Worm (Caenorhabditis elegans) whole organism, L4/young adult: ENCODE measurements around the gene T10F2.2.

Experiments
- W03F9.2 ChIP-seq: fragments of 150-350 bp; optimal IDR thresholded peaks from 2 replicates; lab custom pipeline; 2014; ENCODE audit warnings: missing biosample characterization, missing genetic modification characterization
- dao-5 ChIP-seq: sonication (generic microtip); optimal IDR thresholded peaks from 2 replicates; lab custom pipeline; 2016; ENCODE audit warnings: missing genotype, missing genetic modification characterization, moderate library complexity, missing compliant biosample characterization
- him-1 ChIP-seq: sonication (generic microtip); optimal IDR thresholded peaks from 2 replicates; lab custom pipeline; 2016; ENCODE audit warnings: missing genotype, missing genetic modification reagents, missing genetic modification characterization, missing compliant biosample characterization

T10F2.2 gene

ce11 chrIII:5193266-5193665 is 28.2 kb upstream of the T10F2.2 start:
- TF ChIP-seq him-1 (tag; lab: Kevin White, UChicago) (no peak), dao-5 (tag; lab: Kevin White, UChicago) (no peak), W03F9.2 (tag; lab: Kevin White, UChicago) (no peak)

- TF ChIP-seq W03F9.2 (tag; lab: Kevin White, UChicago) (peak; percentile 45), him-1 (tag; lab: Kevin White, UChicago) (no peak), dao-5 (tag; lab: Kevin White, UChicago) (no peak)
Observed at ce11 chrIII:5190671-5191174, 25.6 kb upstream of the T10F2.2 start, which contains the start of gene hira-1. Gene hira-1 (plus strand): TSS chrIII:5191124.

ce11 chrIII:5190179-5190578 is 25.1 kb upstream of the T10F2.2 start:
- TF ChIP-seq W03F9.2 (tag; lab: Kevin White, UChicago) (no peak), him-1 (tag; lab: Kevin White, UChicago) (no peak), dao-5 (tag; lab: Kevin White, UChicago) (no peak)

DNA sequence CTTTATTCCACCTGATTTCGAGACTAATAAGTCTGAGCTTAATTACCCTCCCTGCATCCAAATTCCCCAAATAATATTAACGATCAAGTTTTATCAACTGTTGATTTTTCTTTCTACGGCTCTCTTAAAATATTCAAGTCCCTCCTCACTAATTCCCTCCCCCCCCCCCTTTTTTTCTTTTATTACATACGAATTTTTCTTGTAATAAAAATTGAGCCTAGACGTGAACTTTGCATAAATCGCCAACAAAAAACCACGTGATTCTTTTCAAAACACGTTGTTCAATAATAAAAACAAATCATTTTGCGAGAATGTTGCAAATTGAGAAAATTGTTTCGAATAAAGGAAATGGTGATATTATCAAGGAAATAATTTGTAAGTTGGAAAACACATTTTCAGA is 23.3 kb upstream of the T10F2.2 start, which contains the start of gene K10D2.8:
TSS of gene K10D2.8 (plus strand) at position 301 of the 400 bp plus-strand sequence.
- TF ChIP-seq dao-5 (tag; lab: Kevin White, UChicago) (no peak), W03F9.2 (tag; lab: Kevin White, UChicago) (no peak), him-1 (tag; lab: Kevin White, UChicago) (no peak)

ce11 chrIII:5185620-5186019 is 20.5 kb upstream of the T10F2.2 start, which contains the start of gene pup-2:
Gene pup-2 (plus strand): TSS chrIII:5185920.
- no peak for TF ChIP-seq him-1 (tag; lab: Kevin White, UChicago)
- no peak for TF ChIP-seq dao-5 (tag; lab: Kevin White, UChicago)
- no peak for TF ChIP-seq W03F9.2 (tag; lab: Kevin White, UChicago)

DNA sequence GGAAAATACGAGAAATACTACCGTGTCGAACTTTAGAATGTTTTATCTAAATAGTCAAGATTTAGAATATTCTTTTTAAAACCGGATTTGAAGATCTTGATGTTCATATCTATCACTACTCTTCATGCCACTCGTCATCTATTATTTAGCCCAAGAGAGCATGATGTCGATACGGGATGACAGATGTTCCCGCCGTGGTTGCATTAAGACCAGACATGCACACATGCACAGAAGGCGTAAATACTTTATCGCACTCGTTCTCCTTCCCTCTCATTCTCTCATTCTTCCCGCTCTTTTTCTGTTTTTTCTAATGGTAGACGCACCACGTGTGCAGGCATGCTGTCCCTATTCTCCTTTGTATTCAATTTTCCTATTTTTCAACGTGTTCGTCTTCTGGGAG is 18.3 kb upstream of the T10F2.2 start:
- TF ChIP-seq him-1 (tag; lab: Kevin White, UChicago) (no peak), dao-5 (tag; lab: Kevin White, UChicago) (no peak), W03F9.2 (tag; lab: Kevin White, UChicago) (no peak)

DNA sequence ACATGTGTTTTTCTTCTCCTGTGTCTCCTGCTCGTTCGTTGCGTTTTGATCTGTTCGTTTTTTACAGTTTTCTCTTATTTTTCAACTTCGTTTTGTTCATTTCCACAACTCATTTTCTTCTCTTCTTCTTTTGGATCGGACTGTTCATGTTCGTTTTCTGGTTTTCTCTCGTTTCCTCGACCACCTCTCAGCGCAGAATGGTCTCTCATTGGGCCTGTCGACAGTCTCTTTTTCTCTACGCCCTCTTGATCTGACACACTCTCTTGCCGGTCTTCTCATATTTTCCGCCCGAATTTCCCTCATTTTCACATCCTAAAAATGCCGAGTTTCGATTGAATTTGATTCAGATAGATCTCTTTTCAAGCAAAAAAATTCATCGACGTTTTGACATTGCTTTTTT is 16.5 kb upstream of the T10F2.2 start:
- TF ChIP-seq him-1 (tag; lab: Kevin White, UChicago) (no peak), W03F9.2 (tag; lab: Kevin White, UChicago) (no peak), dao-5 (tag; lab: Kevin White, UChicago) (no peak)

- TF ChIP-seq him-1 (tag; lab: Kevin White, UChicago) (no peak), dao-5 (tag; lab: Kevin White, UChicago) (no peak), W03F9.2 (tag; lab: Kevin White, UChicago) (no peak)
Observed at ce11 chrIII:5181217-5181616, 16.1 kb upstream of the T10F2.2 start.

ce11 chrIII:5180588-5180987 is 15.5 kb upstream of the T10F2.2 start:
- no peak for TF ChIP-seq W03F9.2 (tag; lab: Kevin White, UChicago)
- no peak for TF ChIP-seq him-1 (tag; lab: Kevin White, UChicago)
- TF ChIP-seq dao-5 (tag; lab: Kevin White, UChicago) = no peak

- TF ChIP-seq him-1 (tag; lab: Kevin White, UChicago) (no peak), W03F9.2 (tag; lab: Kevin White, UChicago) (no peak), dao-5 (tag; lab: Kevin White, UChicago) (no peak)
Observed at ce11 chrIII:5179166-5179565, 14.1 kb upstream of the T10F2.2 start.

- no peak for TF ChIP-seq W03F9.2 (tag; lab: Kevin White, UChicago)
- no peak for TF ChIP-seq him-1 (tag; lab: Kevin White, UChicago)
- no peak for TF ChIP-seq dao-5 (tag; lab: Kevin White, UChicago)
Observed at ce11 chrIII:5173622-5174021, 8.5 kb upstream of the T10F2.2 start, which contains the start of gene cid-1. Gene cid-1 (plus strand): TSS chrIII:5173922.

ce11 chrIII:5173139-5173538 is 8.0 kb upstream of the T10F2.2 start, which contains the start of gene emb-1:
Gene emb-1 (plus strand): TSS chrIII:5173439.
- no peak for TF ChIP-seq him-1 (tag; lab: Kevin White, UChicago)
- no peak for TF ChIP-seq W03F9.2 (tag; lab: Kevin White, UChicago)
- TF ChIP-seq dao-5 (tag; lab: Kevin White, UChicago) = no peak

DNA sequence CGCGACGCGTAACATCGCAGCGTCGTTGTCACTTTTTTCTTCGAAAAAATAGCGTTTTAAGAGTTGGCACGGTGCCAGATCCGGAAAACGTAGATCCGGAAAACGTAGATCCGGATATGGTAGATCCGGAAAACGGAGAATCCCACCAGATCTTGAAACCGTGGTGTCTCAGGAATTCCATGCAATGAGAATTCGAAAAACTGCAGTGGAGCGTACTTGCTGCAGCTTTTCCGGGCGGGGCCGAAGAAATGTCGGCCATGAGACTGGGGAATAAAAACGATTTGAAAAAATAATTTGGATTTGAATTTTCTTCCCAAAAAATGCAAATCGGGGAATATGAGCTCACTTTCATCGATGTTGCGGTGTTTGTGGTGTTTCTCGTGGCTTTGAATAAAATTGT is 7.4 kb upstream of the T10F2.2 start, which contains the start of gene K10D2.5:
TSS of gene K10D2.5 (plus strand) at position 251 of the 400 bp plus-strand sequence.
- TF ChIP-seq dao-5 (tag; lab: Kevin White, UChicago) = no peak
- TF ChIP-seq him-1 (tag; lab: Kevin White, UChicago) = peak; percentile 86
- peak; percentile 89 for TF ChIP-seq W03F9.2 (tag; lab: Kevin White, UChicago)

ce11 chrIII:5171945-5172344 is 6.8 kb upstream of the T10F2.2 start, which contains the start of gene prp-19:
Gene prp-19 (minus strand): TSS chrIII:5172045.
- TF ChIP-seq him-1 (tag; lab: Kevin White, UChicago) (no peak), W03F9.2 (tag; lab: Kevin White, UChicago) (no peak)
